Worm (Caenorhabditis elegans) whole organism, mixed stage, embryonic: Measurements from ENCODE around the gene srb-6.

Experiments used
- M03D4.4 ChIP-seq: sonication (generic microtip); optimal IDR thresholded peaks from 2 replicates; lab custom pipeline; 2017; ENCODE audit warnings: mild to moderate bottlenecking, missing genetic modification characterization, missing compliant biosample characterization
- bed-3 ChIP-seq: fragments of 200-800 bp; sonication (Bioruptor generic); optimal IDR thresholded peaks from 3 replicates; lab custom pipeline; 2018; ENCODE audit warnings: mild to moderate bottlenecking, missing genetic modification characterization, moderate library complexity, missing compliant biosample characterization
- blmp-1 ChIP-seq: fragments of 150-350 bp; optimal IDR thresholded peaks from 2 replicates; lab custom pipeline; 2014; ENCODE audit warnings: missing biosample characterization, missing genetic modification characterization
- ceh-39 ChIP-seq: fragments of 150-350 bp; optimal IDR thresholded peaks from 2 replicates; lab custom pipeline; 2014; ENCODE audit warnings: missing biosample characterization, missing genetic modification characterization
- ces-1 ChIP-seq: fragments of 150-350 bp; optimal IDR thresholded peaks from 2 replicates; lab custom pipeline; 2014; ENCODE audit warnings: missing biosample characterization, missing genetic modification reagents, missing genetic modification characterization
- cnd-1 ChIP-seq: fragments of 200-800 bp; sonication (Bioruptor generic); optimal IDR thresholded peaks from 2 replicates; lab custom pipeline; 2018; ENCODE audit warnings: mild to moderate bottlenecking, missing genetic modification characterization, missing compliant biosample characterization
- drap-1 ChIP-seq: fragments of 200-800 bp; sonication (Bioruptor generic); optimal IDR thresholded peaks from 3 replicates; lab custom pipeline; 2018; ENCODE audit warnings: mild to moderate bottlenecking, missing genetic modification characterization, missing compliant biosample characterization
- elt-1 ChIP-seq: sonication (generic microtip); optimal IDR thresholded peaks from 2 replicates; lab custom pipeline; 2017; ENCODE audit warnings: missing genetic modification characterization, mild to moderate bottlenecking, missing compliant biosample characterization, antibody characterized with exemption, moderate library complexity, borderline replicate concordance; ENCODE audit not compliant: insufficient read depth
- elt-3 ChIP-seq: fragments of 150-350 bp; optimal IDR thresholded peaks from 2 replicates; lab custom pipeline; 2014; ENCODE audit warnings: missing biosample characterization, missing genetic modification characterization
- flh-1 ChIP-seq: fragments of 200-800 bp; sonication (Bioruptor generic); optimal IDR thresholded peaks from 2 replicates; lab custom pipeline; 2018; ENCODE audit warnings: mild to moderate bottlenecking, missing genetic modification characterization, moderate library complexity, missing compliant biosample characterization
- hlh-1 ChIP-seq: fragments of 150-350 bp; optimal IDR thresholded peaks from 2 replicates; lab custom pipeline; 2014; ENCODE audit warnings: missing biosample characterization, missing genetic modification reagents, missing genetic modification characterization
- lin-13 ChIP-seq: fragments of 150-350 bp; optimal IDR thresholded peaks from 2 replicates; lab custom pipeline; 2014; ENCODE audit warnings: missing biosample characterization, missing genetic modification characterization
- lin-32 ChIP-seq: fragments of 200-800 bp; sonication (Bioruptor generic); optimal IDR thresholded peaks from 2 replicates; lab custom pipeline; 2018; ENCODE audit warnings: mild to moderate bottlenecking, missing genetic modification characterization, missing compliant biosample characterization
- lsy-2 ChIP-seq: fragments of 150-350 bp; optimal IDR thresholded peaks from 2 replicates; lab custom pipeline; 2014; ENCODE audit warnings: missing biosample characterization, missing genetic modification characterization
- mab-5 ChIP-seq: fragments of 150-350 bp; optimal IDR thresholded peaks from 2 replicates; lab custom pipeline; 2014; ENCODE audit warnings: missing biosample characterization, missing genetic modification characterization
- mep-1 ChIP-seq: fragments of 150-350 bp; optimal IDR thresholded peaks from 2 replicates; lab custom pipeline; 2017; ENCODE audit warnings: missing biosample characterization, missing genetic modification reagents, missing genetic modification characterization, inconsistent platforms
- mls-2 ChIP-seq: sonication (generic microtip); optimal IDR thresholded peaks from 2 replicates; lab custom pipeline; 2016; ENCODE audit warnings: mild to moderate bottlenecking, missing genetic modification characterization, moderate library complexity, missing compliant biosample characterization
- nhr-12 ChIP-seq: fragments of 150-350 bp; optimal IDR thresholded peaks from 2 replicates; lab custom pipeline; 2014; ENCODE audit warnings: missing biosample characterization, missing genetic modification characterization
- nhr-2 ChIP-seq: fragments of 150-350 bp; optimal IDR thresholded peaks from 2 replicates; lab custom pipeline; 2014; ENCODE audit warnings: missing biosample characterization, missing genetic modification characterization
- nhr-237 ChIP-seq: fragments of 150-350 bp; optimal IDR thresholded peaks from 2 replicates; lab custom pipeline; 2014; ENCODE audit warnings: missing biosample characterization, missing genetic modification characterization
- nhr-28 ChIP-seq: fragments of 150-350 bp; optimal IDR thresholded peaks from 2 replicates; lab custom pipeline; 2014; ENCODE audit warnings: missing biosample characterization, missing genetic modification characterization
- nhr-76 ChIP-seq: sonication (generic microtip); optimal IDR thresholded peaks from 2 replicates; lab custom pipeline; 2017; ENCODE audit warnings: missing biosample characterization, missing genetic modification characterization
- pha-4 ChIP-seq: fragments of 150-350 bp; optimal IDR thresholded peaks from 2 replicates; lab custom pipeline; 2018; ENCODE audit warnings: missing biosample characterization, missing genetic modification reagents, missing genetic modification characterization
- sem-2 ChIP-seq: fragments of 200-800 bp; sonication (Bioruptor generic); optimal IDR thresholded peaks from 2 replicates; lab custom pipeline; 2018; ENCODE audit warnings: mild to moderate bottlenecking, missing genetic modification characterization, missing compliant biosample characterization
- snpc-4 ChIP-seq: fragments of 150-350 bp; optimal IDR thresholded peaks from 2 replicates; lab custom pipeline; 2014; ENCODE audit warnings: missing biosample characterization, missing genetic modification characterization
- sptf-1 ChIP-seq: sonication (generic microtip); optimal IDR thresholded peaks from 2 replicates; lab custom pipeline; 2017; ENCODE audit warnings: mild to moderate bottlenecking, missing genetic modification characterization, moderate library complexity, missing compliant biosample characterization
- unc-120 ChIP-seq: sonication (generic microtip); optimal IDR thresholded peaks from 2 replicates; lab custom pipeline; 2017; ENCODE audit warnings: missing genetic modification characterization, missing compliant biosample characterization; ENCODE audit not compliant: poor library complexity, severe bottlenecking
- unc-39 ChIP-seq: fragments of 150-350 bp; optimal IDR thresholded peaks from 2 replicates; lab custom pipeline; 2014; ENCODE audit warnings: missing biosample characterization, missing genetic modification characterization
- unc-62 ChIP-seq: fragments of 150-350 bp; optimal IDR thresholded peaks from 2 replicates; lab custom pipeline; 2014; ENCODE audit warnings: missing biosample characterization, missing genetic modification reagents, missing genetic modification characterization
- zip-8 ChIP-seq: fragments of 150-350 bp; optimal IDR thresholded peaks from 2 replicates; lab custom pipeline; 2014; ENCODE audit warnings: missing biosample characterization, missing genetic modification characterization
- ztf-11 ChIP-seq: fragments of 150-350 bp; optimal IDR thresholded peaks from 2 replicates; lab custom pipeline; 2014; ENCODE audit warnings: missing biosample characterization, missing genetic modification characterization

srb-6 gene

ce11 chrII:10218171-10218570 lies 23.5 kb downstream of the srb-6 start, which contains the start of gene ref-1:
Gene ref-1 (plus strand): TSS chrII:10218471.
- TF ChIP-seq hlh-1 = no peak
- no peak for TF ChIP-seq blmp-1 (tag; lab: Kevin White, UChicago)
- TF ChIP-seq bed-3 (GFP tag; lab: Kevin White, UChicago) = no peak
- TF ChIP-seq unc-120 (tag; lab: Kevin White, UChicago) = no peak
- no peak for TF ChIP-seq ztf-11
- no peak for TF ChIP-seq pha-4 (tag; lab: Kevin White, UChicago)
- no peak for TF ChIP-seq nhr-76 (tag; lab: Kevin White, UChicago)
- no peak for TF ChIP-seq zip-8 (tag; lab: Kevin White, UChicago)
- TF ChIP-seq mab-5 (tag; lab: Kevin White, UChicago) = no peak
- TF ChIP-seq flh-1 = no peak
- no peak for TF ChIP-seq elt-3

ce11 chrII:10220631-10221030 lies 25.9 kb downstream of the srb-6 start:
- no peak for TF ChIP-seq ces-1 (GFP tag; lab: Kevin White, UChicago)
- no peak for TF ChIP-seq cnd-1 (tag; lab: Kevin White, UChicago)
- no peak for TF ChIP-seq sem-2 (GFP tag; lab: Kevin White, UChicago)
- no peak for TF ChIP-seq elt-3
- no peak for TF ChIP-seq lin-32 (GFP tag; lab: Kevin White, UChicago)
- TF ChIP-seq lin-13 (tag; lab: Kevin White, UChicago) = no peak
- no peak for TF ChIP-seq nhr-237 (tag; lab: Kevin White, UChicago)
- TF ChIP-seq unc-39 (tag; lab: Kevin White, UChicago) = no peak
- no peak for TF ChIP-seq mep-1 (tag; lab: Kevin White, UChicago)
- no peak for TF ChIP-seq unc-62 (GFP tag; lab: Kevin White, UChicago)
- no peak for TF ChIP-seq snpc-4

DNA sequence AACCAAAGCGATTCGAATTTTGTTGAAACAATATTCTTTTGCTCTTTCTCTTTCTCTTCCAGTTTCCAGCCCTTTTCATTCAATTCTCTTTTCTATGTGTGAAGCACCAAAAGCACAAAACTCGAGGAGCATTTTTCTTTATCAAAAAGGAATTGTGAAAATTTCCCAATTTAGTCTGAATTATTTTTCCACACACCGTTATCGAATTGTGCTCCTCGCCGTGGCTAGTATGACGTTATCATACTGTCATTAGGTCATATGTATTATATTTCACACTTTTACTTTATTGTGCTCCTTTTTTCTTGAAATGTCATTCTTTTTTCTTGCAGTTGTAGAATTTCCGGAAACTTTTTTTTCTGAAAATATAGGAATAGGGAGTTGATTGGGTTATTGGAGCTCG lies 26.9 kb downstream of the srb-6 start:
- TF ChIP-seq M03D4.4 (tag; lab: Kevin White, UChicago) (no peak), unc-39 (tag; lab: Kevin White, UChicago) (no peak), nhr-76 (tag; lab: Kevin White, UChicago) (no peak), ceh-39 (tag; lab: Kevin White, UChicago) (no peak), mep-1 (tag; lab: Kevin White, UChicago) (no peak), cnd-1 (tag; lab: Kevin White, UChicago) (no peak), ztf-11 (no peak), elt-3 (no peak), zip-8 (tag; lab: Kevin White, UChicago) (no peak), bed-3 (GFP tag; lab: Kevin White, UChicago) (no peak), lin-13 (tag; lab: Kevin White, UChicago) (no peak)

DNA sequence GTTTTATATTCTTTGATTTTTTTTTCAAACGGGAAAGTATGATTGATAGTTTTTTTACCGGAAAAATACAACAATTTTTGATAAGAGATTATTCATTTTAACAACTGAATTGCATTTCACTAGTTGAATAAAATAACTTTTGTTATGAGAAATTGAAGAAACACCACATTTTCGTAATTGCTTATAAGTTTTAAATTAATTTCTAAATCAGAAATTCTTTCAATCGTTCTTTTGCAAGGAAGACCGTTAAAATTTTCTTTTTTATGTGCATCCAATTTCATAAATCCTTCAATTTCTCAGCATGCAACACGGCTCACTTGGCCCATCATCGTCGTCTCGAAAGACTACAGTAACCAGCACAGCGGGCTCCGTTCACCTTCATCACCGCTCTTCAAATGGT lies 27.9 kb downstream of the srb-6 start, which contains the start of gene plc-3:
Gene plc-3, plus strand, starts transcription at position 301 of the 400 bp plus-strand sequence.
- TF ChIP-seq nhr-12 (tag; lab: Kevin White, UChicago) (no peak), nhr-76 (tag; lab: Kevin White, UChicago) (no peak), unc-39 (tag; lab: Kevin White, UChicago) (no peak), lsy-2 (no peak), sptf-1 (tag; lab: Kevin White, UChicago) (no peak), mep-1 (tag; lab: Kevin White, UChicago) (no peak), nhr-28 (tag; lab: Kevin White, UChicago) (no peak), lin-32 (GFP tag; lab: Kevin White, UChicago) (no peak), nhr-2 (no peak), blmp-1 (tag; lab: Kevin White, UChicago) (no peak), M03D4.4 (tag; lab: Kevin White, UChicago) (no peak), ces-1 (GFP tag; lab: Kevin White, UChicago) (no peak), elt-3 (no peak), flh-1 (no peak), cnd-1 (tag; lab: Kevin White, UChicago) (no peak)

ce11 chrII:10227030-10227429 lies 32.3 kb downstream of the srb-6 start, which contains the start of gene srh-135:
Gene srh-135 (minus strand): TSS chrII:10227130.
- TF ChIP-seq unc-62 (GFP tag; lab: Kevin White, UChicago) (no peak), nhr-12 (tag; lab: Kevin White, UChicago) (no peak)

DNA sequence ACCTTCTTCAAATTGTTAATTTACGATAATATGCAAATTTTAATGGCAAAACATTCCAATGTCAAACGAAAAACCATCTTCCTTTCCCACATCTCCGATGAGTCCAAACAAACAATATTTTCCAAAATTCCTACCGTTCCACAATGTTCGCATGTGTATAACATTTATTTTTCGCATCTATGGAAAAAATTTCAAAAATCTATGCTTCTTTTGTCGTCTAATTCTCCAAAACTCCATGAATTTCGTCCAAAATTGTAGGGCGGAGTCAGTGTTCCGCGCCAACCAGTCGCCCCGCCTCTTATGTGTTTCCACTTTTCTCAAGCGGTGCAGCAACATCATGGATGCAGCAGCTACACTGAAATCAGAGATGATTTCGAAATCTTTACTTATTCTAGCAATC lies 36.3 kb downstream of the srb-6 start, which contains the start of gene T01E8.8:
Gene T01E8.8, plus strand, starts transcription at position 301 of the 400 bp plus-strand sequence.
- TF ChIP-seq cnd-1 (tag; lab: Kevin White, UChicago) (no peak), zip-8 (tag; lab: Kevin White, UChicago) (no peak), elt-1 (tag; lab: Kevin White, UChicago) (no peak), lsy-2 (no peak), pha-4 (tag; lab: Kevin White, UChicago) (no peak), drap-1 (GFP tag; lab: Kevin White, UChicago) (no peak), lin-32 (GFP tag; lab: Kevin White, UChicago) (no peak), mep-1 (tag; lab: Kevin White, UChicago) (no peak), nhr-2 (no peak), mls-2 (tag; lab: Kevin White, UChicago) (no peak)
